Worm (Caenorhabditis elegans) whole organism, L4 larva: ENCODE data around the gene mvb-12.

Experiments used
- D1046.2 ChIP-seq: fragments of 200-800 bp; sonication (Bioruptor generic); IDR thresholded peaks from 2 replicates; pipeline ENCODE4 v1.3.6; 2022; ENCODE audit warnings: missing genetic modification characterization, missing compliant biosample characterization
- F26F4.8 ChIP-seq: fragments of 200-800 bp; sonication (Bioruptor generic); conservative IDR thresholded peaks from 2 replicates; pipeline ENCODE4 v1.3.6; 2022; ENCODE audit warnings: missing genetic modification characterization, missing compliant biosample characterization
- F49E8.2 ChIP-seq: sonication (generic microtip); optimal IDR thresholded peaks from 2 replicates; lab custom pipeline; 2016; ENCODE audit warnings: missing compliant biosample characterization, mild to moderate bottlenecking, missing genetic modification characterization, borderline replicate concordance
- Y105C5A.15 ChIP-seq: fragments of 200-800 bp; sonication (Bioruptor generic); IDR thresholded peaks from 2 replicates; pipeline ENCODE4 v1.3.6; 2022; ENCODE audit warnings: missing genetic modification characterization, missing compliant biosample characterization
- Y48G9A.11 ChIP-seq: fragments of 200-800 bp; sonication (Bioruptor generic); IDR thresholded peaks from 2 replicates; pipeline ENCODE4 v1.3.6; 2022; ENCODE audit warnings: missing genetic modification reagents, missing genetic modification characterization, missing compliant biosample characterization
- Y5F2A.4 ChIP-seq: fragments of 200-800 bp; sonication (Bioruptor generic); optimal IDR thresholded peaks from 2 replicates; lab custom pipeline; 2018; ENCODE audit warnings: mild to moderate bottlenecking, missing genetic modification characterization, missing compliant biosample characterization
- aha-1 ChIP-seq: fragments of 150-350 bp; peaks from one replicate; lab custom pipeline; 2014; ENCODE audit warnings: missing biosample characterization, missing genetic modification characterization
- aly-2 ChIP-seq: sonication (generic microtip); optimal IDR thresholded peaks from 2 replicates; lab custom pipeline; 2018; ENCODE audit warnings: missing biosample characterization, missing genetic modification characterization
- attf-4 ChIP-seq: sonication (generic microtip); optimal IDR thresholded peaks from 3 replicates; lab custom pipeline; 2017; ENCODE audit warnings: missing biosample characterization, missing genetic modification characterization
- ceh-28 ChIP-seq: fragments of 150-350 bp; optimal IDR thresholded peaks from 2 replicates; lab custom pipeline; 2014; ENCODE audit warnings: missing biosample characterization, missing genetic modification reagents, missing genetic modification characterization
- cey-2 ChIP-seq: sonication (generic microtip); optimal IDR thresholded peaks from 3 replicates; lab custom pipeline; 2017; ENCODE audit warnings: missing genetic modification characterization, mild to moderate bottlenecking, missing compliant biosample characterization, antibody characterized with exemption, borderline replicate concordance; ENCODE audit not compliant: insufficient read depth
- ctbp-1 ChIP-seq: fragments of 200-800 bp; sonication (Bioruptor generic); IDR thresholded peaks from 2 replicates; pipeline ENCODE4 v1.3.6; 2022; ENCODE audit warnings: missing genetic modification reagents, missing genetic modification characterization, missing compliant biosample characterization
- daf-8 ChIP-seq: fragments of 200-800 bp; sonication (Bioruptor generic); IDR thresholded peaks from 2 replicates; pipeline ENCODE4 v1.3.6; 2022; ENCODE audit warnings: missing genetic modification characterization, missing compliant biosample characterization
- dmd-6 ChIP-seq: fragments of 200-800 bp; sonication (Bioruptor generic); IDR thresholded peaks from 2 replicates; pipeline ENCODE4 v1.3.6; 2022; ENCODE audit warnings: missing genetic modification reagents, missing genetic modification characterization, missing compliant biosample characterization
- dmd-9 ChIP-seq: fragments of 200-800 bp; sonication (Bioruptor generic); IDR thresholded peaks from 2 replicates; pipeline ENCODE4 v1.3.6; 2022; ENCODE audit warnings: missing genetic modification reagents, missing genetic modification characterization, missing compliant biosample characterization
- dpl-1 ChIP-seq: fragments of 150-350 bp; optimal IDR thresholded peaks from 2 replicates; lab custom pipeline; 2014; ENCODE audit warnings: missing biosample characterization, missing genetic modification reagents, missing genetic modification characterization
- duxl-1 ChIP-seq: sonication (generic microtip); optimal IDR thresholded peaks from 2 replicates; lab custom pipeline; 2016; ENCODE audit warnings: mild to moderate bottlenecking, missing genetic modification characterization, moderate library complexity, missing compliant biosample characterization; ENCODE audit not compliant: poor library complexity
- dve-1 ChIP-seq: sonication (generic microtip); optimal IDR thresholded peaks from 2 replicates; lab custom pipeline; 2017; ENCODE audit warnings: antibody characterized with exemption, mild to moderate bottlenecking, missing genetic modification characterization, missing compliant biosample characterization; ENCODE audit not compliant: insufficient read depth
- egl-27 ChIP-seq: sonication (generic microtip); optimal IDR thresholded peaks from 3 replicates; lab custom pipeline; 2017; ENCODE audit warnings: missing biosample characterization, missing genetic modification reagents, missing genetic modification characterization
- egl-43 ChIP-seq: fragments of 200-800 bp; sonication (Bioruptor generic); IDR thresholded peaks from 2 replicates; pipeline ENCODE4 v1.3.6; 2022; ENCODE audit warnings: missing genetic modification reagents, missing genetic modification characterization, missing compliant biosample characterization
- fkh-10 ChIP-seq: fragments of 150-350 bp; optimal IDR thresholded peaks from 2 replicates; lab custom pipeline; 2014; ENCODE audit warnings: missing biosample characterization, missing genetic modification reagents, missing genetic modification characterization
- gei-8 ChIP-seq: fragments of 200-800 bp; sonication (Bioruptor generic); optimal IDR thresholded peaks from 2 replicates; lab custom pipeline; 2018; ENCODE audit warnings: mild to moderate bottlenecking, missing genetic modification characterization, missing compliant biosample characterization
- hif-1 ChIP-seq, 2 experiments: sonication (generic microtip); optimal IDR thresholded peaks; 2 replicates each; lab custom pipeline; 2016 to 2017; ENCODE audit warnings: missing compliant biosample characterization in 2 of 2, missing genetic modification characterization in 2 of 2, missing genetic modification reagents in 2 of 2, missing genotype in 2 of 2, mild to moderate bottlenecking in 1 of 2
- lin-15B ChIP-seq: fragments of 150-350 bp; sonication (generic microtip); optimal IDR thresholded peaks from 3 replicates; lab custom pipeline; 2014; ENCODE audit warnings: missing biosample characterization, missing genetic modification characterization
- lin-39 ChIP-seq: fragments of 150-350 bp; optimal IDR thresholded peaks from 2 replicates; lab custom pipeline; 2014; ENCODE audit warnings: missing biosample characterization, missing genetic modification reagents, missing genetic modification characterization
- lir-3 ChIP-seq: sonication (generic microtip); optimal IDR thresholded peaks from 2 replicates; lab custom pipeline; 2016; ENCODE audit warnings: mild to moderate bottlenecking, missing genetic modification characterization, missing compliant biosample characterization
- lsy-2 ChIP-seq, 2 experiments: fragments of 150-350 bp in 1 of 2; sonication (generic microtip) in 1 of 2; optimal IDR thresholded peaks; 2 replicates each; lab custom pipeline; 2014 to 2017; ENCODE audit warnings: missing biosample characterization in 2 of 2, missing genetic modification characterization in 2 of 2
- mdt-29 ChIP-seq: fragments of 200-800 bp; sonication (Bioruptor generic); IDR thresholded peaks from 2 replicates; pipeline ENCODE4 v1.3.6; 2022; ENCODE audit warnings: missing genetic modification reagents, missing genetic modification characterization, missing compliant biosample characterization
- nhr-102 ChIP-seq: sonication (generic microtip); optimal IDR thresholded peaks from 2 replicates; lab custom pipeline; 2016; ENCODE audit warnings: mild to moderate bottlenecking, missing genetic modification characterization, moderate library complexity, missing compliant biosample characterization
- nhr-237 ChIP-seq: sonication (generic microtip); optimal IDR thresholded peaks from 2 replicates; lab custom pipeline; 2017; ENCODE audit warnings: missing biosample characterization, missing genetic modification characterization
- nhr-28 ChIP-seq: fragments of 150-350 bp; optimal IDR thresholded peaks from 2 replicates; lab custom pipeline; 2014; ENCODE audit warnings: missing biosample characterization, missing genetic modification characterization
- nhr-6 ChIP-seq: fragments of 150-350 bp; optimal IDR thresholded peaks from 2 replicates; lab custom pipeline; 2014; ENCODE audit warnings: missing biosample characterization, missing genetic modification characterization
- nhr-76 ChIP-seq: fragments of 150-350 bp; optimal IDR thresholded peaks from 2 replicates; lab custom pipeline; 2014; ENCODE audit warnings: missing biosample characterization, missing genetic modification characterization
- nhr-77 ChIP-seq: fragments of 150-350 bp; optimal IDR thresholded peaks from 2 replicates; lab custom pipeline; 2014; ENCODE audit warnings: missing biosample characterization, missing genetic modification characterization
- php-3 ChIP-seq: fragments of 200-800 bp; sonication (Bioruptor generic); IDR thresholded peaks from 2 replicates; pipeline ENCODE4 v1.3.6; 2022; ENCODE audit warnings: missing genetic modification reagents, missing genetic modification characterization, missing compliant biosample characterization
- pqm-1 ChIP-seq: sonication (generic microtip); optimal IDR thresholded peaks from 2 replicates; lab custom pipeline; 2017; ENCODE audit warnings: missing biosample characterization, missing genetic modification characterization
- skn-1 ChIP-seq: fragments of 150-350 bp; optimal IDR thresholded peaks from 2 replicates; lab custom pipeline; 2014; ENCODE audit warnings: missing biosample characterization, missing genetic modification characterization
- unc-130 ChIP-seq: sonication (generic microtip); optimal IDR thresholded peaks from 2 replicates; lab custom pipeline; 2016; ENCODE audit warnings: missing genetic modification reagents, missing genetic modification characterization, missing compliant biosample characterization
- vab-7 ChIP-seq: fragments of 200-800 bp; sonication (Bioruptor generic); IDR thresholded peaks from 2 replicates; pipeline ENCODE4 v1.3.6; 2022; ENCODE audit warnings: missing genetic modification reagents, missing genetic modification characterization, missing compliant biosample characterization
- zag-1 ChIP-seq: fragments of 150-350 bp; optimal IDR thresholded peaks from 2 replicates; lab custom pipeline; 2014; ENCODE audit warnings: missing biosample characterization, missing genetic modification characterization
- zfp-2 ChIP-seq: sonication (generic microtip); optimal IDR thresholded peaks from 2 replicates; lab custom pipeline; 2016; ENCODE audit warnings: mild to moderate bottlenecking, missing genetic modification characterization, missing compliant biosample characterization
- zip-11 ChIP-seq: fragments of 200-800 bp; sonication (Bioruptor generic); IDR thresholded peaks from 2 replicates; pipeline ENCODE4 v1.3.6; 2022; ENCODE audit warnings: missing genetic modification characterization, missing compliant biosample characterization
- zip-2 ChIP-seq: fragments of 150-350 bp; optimal IDR thresholded peaks from 2 replicates; lab custom pipeline; 2014; ENCODE audit warnings: missing biosample characterization, missing genetic modification characterization
- ztf-11 ChIP-seq: fragments of 150-350 bp; optimal IDR thresholded peaks from 2 replicates; lab custom pipeline; 2014; ENCODE audit warnings: missing biosample characterization, missing genetic modification characterization

Gene mvb-12

DNA sequence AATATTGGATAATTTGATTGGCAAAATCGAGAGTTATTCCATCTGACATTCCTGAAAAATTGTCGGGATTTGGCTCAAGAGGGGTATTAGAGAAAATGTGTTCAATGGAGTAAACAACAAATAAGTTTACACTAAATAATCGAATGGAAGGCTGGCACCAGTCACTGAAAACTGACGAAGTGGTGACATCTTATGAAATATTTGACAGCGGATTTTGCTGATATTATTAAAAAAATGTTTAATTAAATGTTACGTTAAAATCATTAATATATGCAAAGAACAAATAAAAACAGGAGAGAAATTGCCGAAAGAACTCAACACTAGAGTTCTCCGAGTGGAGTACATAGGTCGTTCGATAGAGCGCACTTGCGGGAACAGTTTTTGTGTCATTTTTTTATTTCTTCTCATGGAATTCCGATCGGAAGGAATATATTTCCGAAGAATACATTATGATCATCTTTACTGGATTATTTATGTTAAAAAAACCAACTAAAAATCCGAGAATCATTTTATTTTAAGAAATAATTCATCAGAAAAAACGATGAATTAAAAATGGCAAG is 44.7 kb upstream of the mvb-12 start, which contains the start of gene tag-322 (continued):
- TF ChIP-seq Y5F2A.4 (GFP tag; lab: Kevin White, UChicago) (no peak), ctbp-1 (GFP tag; lab: Robert Waterston, UW) (no peak), D1046.2 (GFP tag; lab: Robert Waterston, UW) (no peak), dpl-1 (GFP tag; lab: Kevin White, UChicago) (peak; percentile 71), nhr-77 (peak; percentile 42), ztf-11 (no peak), mdt-29 (GFP tag; lab: Robert Waterston, UW) (no peak), aha-1 (tag; lab: Kevin White, UChicago) (no peak), cey-2 (tag; lab: Kevin White, UChicago) (no peak), fkh-10 (no peak), gei-8 (no peak), zip-2 (no peak), nhr-76 (tag; lab: Kevin White, UChicago) (no peak), egl-27 (tag; lab: Kevin White, UChicago) (no peak), zfp-2 (tag; lab: Kevin White, UChicago) (no peak), Y48G9A.11 (no peak), dmd-6 (GFP tag; lab: Robert Waterston, UW) (peak; percentile 25; the same call in 1 of the 2 replicates), F49E8.2 (tag; lab: Kevin White, UChicago) (no peak), dmd-9 (GFP tag; lab: Robert Waterston, UW) (no peak), zag-1 (no peak), hif-1 (tag; optimal IDR thresholded peaks at IDR 0.05; lab: Kevin White, UChicago) (peak in 1 of 2 experiments; percentile 4), F26F4.8 (GFP tag; lab: Robert Waterston, UW) (no peak), unc-130 (GFP tag; lab: Kevin White, UChicago) (no peak), ceh-28 (tag; lab: Kevin White, UChicago) (no peak), nhr-28 (tag; lab: Kevin White, UChicago) (peak; percentile 44), Y105C5A.15 (GFP tag; lab: Robert Waterston, UW) (no peak), lsy-2 (tag; optimal IDR thresholded peaks at IDR 0.05; lab: Kevin White, UChicago) (peak; percentile 32 to 92), nhr-237 (tag; lab: Kevin White, UChicago) (no peak), dve-1 (tag; lab: Kevin White, UChicago) (peak; percentile 70), egl-43 (GFP tag; lab: Robert Waterston, UW) (no peak), nhr-102 (tag; lab: Kevin White, UChicago) (peak; percentile 42), zip-11 (no peak), skn-1 (no peak), lin-39 (tag; lab: Kevin White, UChicago) (no peak), duxl-1 (no peak), lin-15B (no peak), vab-7 (GFP tag; lab: Robert Waterston, UW) (no peak), lir-3 (tag; lab: Kevin White, UChicago) (no peak), nhr-6 (tag; lab: Kevin White, UChicago) (peak; percentile 31), pqm-1 (no peak), aly-2 (tag; lab: Kevin White, UChicago) (no peak), php-3 (GFP tag; lab: Robert Waterston, UW) (no peak), attf-4 (tag; lab: Kevin White, UChicago) (no peak), daf-8 (no peak)
